Worm (Caenorhabditis elegans) whole organism, young adult: ENCODE measurements around the gene fozi-1.

Experiments used
- Y56A3A.18 ChIP-seq: fragments of 200-800 bp; sonication (Bioruptor generic); IDR thresholded peaks from 2 replicates; pipeline ENCODE4 v1.3.6; 2022; ENCODE audit warnings: missing genetic modification reagents, missing genetic modification characterization, missing compliant biosample characterization
- gei-17 ChIP-seq: fragments of 200-800 bp; sonication (Bioruptor generic); optimal IDR thresholded peaks from 2 replicates; lab custom pipeline; 2018; ENCODE audit warnings: mild to moderate bottlenecking, missing genetic modification characterization, missing compliant biosample characterization
- lag-1 ChIP-seq: fragments of 200-800 bp; sonication (Bioruptor generic); IDR thresholded peaks from 2 replicates; pipeline ENCODE4 v1.3.6; 2022; ENCODE audit warnings: missing genetic modification reagents, missing genetic modification characterization, missing compliant biosample characterization

DNA sequence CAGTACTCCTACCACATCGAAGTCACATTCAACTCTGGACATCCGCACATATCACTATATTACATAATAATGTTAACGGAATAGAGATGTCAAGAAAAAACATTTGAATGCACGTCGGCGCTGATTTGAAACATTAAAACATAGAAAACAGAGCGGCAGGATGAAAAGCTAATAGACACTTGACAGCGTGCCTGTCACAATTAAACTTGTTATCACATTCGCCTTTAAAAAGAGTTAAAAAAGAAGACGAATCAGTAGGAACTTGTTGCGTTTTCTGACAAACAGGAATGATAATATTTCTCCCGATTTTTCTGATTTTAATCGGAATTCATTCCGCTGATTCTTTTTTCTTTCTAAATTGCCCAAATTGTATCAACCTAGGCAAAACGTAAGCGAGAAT lies 36.0 kb downstream of the fozi-1 start:
- TF ChIP-seq Y56A3A.18 (GFP tag; lab: Robert Waterston, UW) = no peak
- TF ChIP-seq gei-17 (GFP tag; lab: Kevin White, UChicago) = no peak
- no peak for TF ChIP-seq lag-1 (GFP tag; lab: Robert Waterston, UW)
